Worm (Caenorhabditis elegans) whole organism, midembryonic: ENCODE measurements around the gene C37C3.12.

Experiments used
- T22C8.4 ChIP-seq: fragments of 200-800 bp; sonication (Bioruptor generic); IDR thresholded peaks from 2 replicates; pipeline ENCODE4 v1.3.6; 2022; ENCODE audit warnings: missing genetic modification characterization, missing compliant biosample characterization
- cog-1 ChIP-seq: sonication (generic microtip); optimal IDR thresholded peaks from 2 replicates; lab custom pipeline; 2016; ENCODE audit warnings: missing genetic modification characterization, missing compliant biosample characterization
- flt-1 ChIP-seq: fragments of 200-800 bp; sonication (Bioruptor generic); IDR thresholded peaks from 2 replicates; pipeline ENCODE4 v1.3.6; 2022; ENCODE audit warnings: missing genetic modification characterization, missing compliant biosample characterization
- klf-2 ChIP-seq: fragments of 200-800 bp; sonication (Bioruptor generic); conservative IDR thresholded peaks from 2 replicates; pipeline ENCODE4 v1.3.6; 2022; ENCODE audit warnings: missing genetic modification reagents, missing genetic modification characterization, missing compliant biosample characterization
- med-1 ChIP-seq: sonication (generic microtip); optimal IDR thresholded peaks from 2 replicates; lab custom pipeline; 2017; ENCODE audit warnings: missing genetic modification characterization, mild to moderate bottlenecking, missing compliant biosample characterization, antibody characterized with exemption, missing genetic modification reagents; ENCODE audit not compliant: insufficient read depth
- ref-1 ChIP-seq: fragments of 200-800 bp; sonication (Bioruptor generic); conservative IDR thresholded peaks from 2 replicates; pipeline ENCODE4 v1.3.6; 2022; ENCODE audit warnings: missing genetic modification reagents, missing genetic modification characterization, missing compliant biosample characterization
- tab-1 ChIP-seq: fragments of 200-800 bp; sonication (Bioruptor generic); IDR thresholded peaks from 2 replicates; pipeline ENCODE4 v1.3.6; 2022; ENCODE audit warnings: missing genetic modification characterization, missing compliant biosample characterization
- ztf-23 ChIP-seq: fragments of 200-800 bp; sonication (Bioruptor generic); IDR thresholded peaks from 2 replicates; pipeline ENCODE4 v1.3.6; 2022; ENCODE audit warnings: missing genetic modification reagents, missing genetic modification characterization, missing compliant biosample characterization
- ztf-29 ChIP-seq: fragments of 200-800 bp; sonication (Bioruptor generic); IDR thresholded peaks from 2 replicates; pipeline ENCODE4 v1.3.6; 2022; ENCODE audit warnings: missing genetic modification reagents, missing genetic modification characterization, missing compliant biosample characterization

The C37C3.12 gene

DNA sequence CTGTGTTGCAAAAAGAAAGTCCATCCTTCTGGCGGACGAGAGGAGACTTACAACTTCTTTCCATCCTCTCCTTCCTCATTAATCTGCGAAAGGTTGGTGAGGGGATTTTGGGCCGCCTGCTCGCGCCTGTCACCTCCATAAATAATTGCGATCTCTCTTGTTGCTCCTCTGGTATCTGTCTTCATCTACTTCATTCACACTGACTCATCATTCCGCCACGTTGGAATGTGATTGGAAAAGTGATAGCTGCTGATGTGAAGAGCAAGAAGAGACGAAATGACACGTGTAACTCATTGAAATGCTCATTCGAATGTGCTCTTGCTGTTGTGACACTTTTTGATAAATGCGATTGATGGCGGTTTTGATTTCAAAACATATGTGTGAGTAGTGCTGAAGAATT lies 16.7 kb downstream of the C37C3.12 start:
- TF ChIP-seq T22C8.4 (GFP tag; lab: Robert Waterston, UW) = no peak
- no peak for TF ChIP-seq ztf-29 (GFP tag; lab: Robert Waterston, UW)
- no peak for TF ChIP-seq ztf-23 (GFP tag; lab: Robert Waterston, UW)
- no peak for TF ChIP-seq med-1
- TF ChIP-seq flt-1 (GFP tag; lab: Robert Waterston, UW) = no peak
- TF ChIP-seq tab-1 (GFP tag; lab: Robert Waterston, UW) = no peak
- TF ChIP-seq klf-2 = no peak
- no peak for TF ChIP-seq ref-1 (GFP tag; lab: Robert Waterston, UW)
- TF ChIP-seq cog-1 (tag; lab: Kevin White, UChicago) = no peak

DNA sequence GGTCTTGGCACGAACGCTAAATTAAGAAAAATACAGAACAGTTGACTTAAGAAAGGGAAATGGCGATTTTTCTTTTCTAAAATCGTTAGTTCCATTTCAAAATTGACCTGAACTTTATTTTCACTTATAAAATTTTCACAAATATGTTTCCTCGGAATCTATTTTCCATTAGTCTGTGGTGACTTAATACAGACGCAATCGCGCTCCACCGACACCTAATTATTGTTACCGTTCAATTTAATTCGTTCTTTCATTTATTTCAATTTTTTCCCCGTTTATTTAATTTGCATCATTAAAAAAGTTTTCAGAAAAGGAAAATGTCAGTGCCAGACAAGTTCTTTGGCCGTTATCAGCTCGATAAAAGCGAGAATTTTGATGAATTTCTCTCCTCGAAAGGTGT lies 19.1 kb downstream of the C37C3.12 start, which contains the start of gene lbp-4:
lbp-4 (plus strand) TSS at position 309 of the 400 bp plus-strand sequence.
- no peak for TF ChIP-seq ref-1 (GFP tag; lab: Robert Waterston, UW)
- no peak for TF ChIP-seq cog-1 (tag; lab: Kevin White, UChicago)
- no peak for TF ChIP-seq T22C8.4 (GFP tag; lab: Robert Waterston, UW)
- no peak for TF ChIP-seq klf-2
- TF ChIP-seq ztf-29 (GFP tag; lab: Robert Waterston, UW) = no peak
- TF ChIP-seq tab-1 (GFP tag; lab: Robert Waterston, UW) = no peak
- TF ChIP-seq ztf-23 (GFP tag; lab: Robert Waterston, UW) = no peak
- TF ChIP-seq flt-1 (GFP tag; lab: Robert Waterston, UW) = no peak
- no peak for TF ChIP-seq med-1

DNA sequence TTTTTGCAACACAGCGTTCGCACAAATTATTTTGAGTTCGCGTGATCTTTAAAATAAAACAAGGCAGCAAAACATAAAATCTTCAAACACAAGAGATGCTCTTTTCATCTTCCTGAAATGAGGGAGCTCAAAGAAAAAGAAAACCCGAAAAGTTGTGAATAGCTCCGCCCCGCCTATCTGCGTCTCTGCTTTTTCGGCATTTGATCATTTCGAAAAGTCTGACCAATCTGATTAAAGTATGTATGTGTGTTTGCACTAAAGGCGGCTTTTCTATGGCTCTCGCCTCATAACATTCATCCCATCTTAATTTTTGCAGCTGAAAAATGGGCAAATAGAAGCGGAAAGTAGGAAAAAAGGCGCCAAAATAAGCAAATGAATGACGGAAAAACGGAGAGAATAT lies 19.8 kb downstream of the C37C3.12 start:
- no peak for TF ChIP-seq T22C8.4 (GFP tag; lab: Robert Waterston, UW)

DNA sequence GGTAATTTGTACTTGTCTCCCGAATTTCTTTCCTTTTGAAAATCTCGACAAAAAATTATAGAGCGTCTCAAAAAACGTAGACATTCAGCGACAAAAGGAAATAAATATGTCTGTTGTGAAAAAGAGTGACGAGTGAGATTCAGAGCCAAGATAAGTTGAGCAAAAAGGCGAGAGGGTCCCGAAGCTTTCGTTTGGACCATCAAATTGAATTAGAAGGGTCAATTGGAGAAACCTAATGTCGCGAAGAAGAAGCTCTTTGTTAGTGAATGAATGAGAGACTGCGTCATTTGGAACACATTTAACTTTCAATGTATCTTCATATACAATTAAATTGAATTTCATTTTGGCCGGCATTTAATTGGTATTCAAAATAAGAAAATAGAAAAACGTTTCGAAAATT lies 22.9 kb downstream of the C37C3.12 start:
- TF ChIP-seq klf-2 (no peak), cog-1 (tag; lab: Kevin White, UChicago) (no peak), ztf-29 (GFP tag; lab: Robert Waterston, UW) (no peak), ztf-23 (GFP tag; lab: Robert Waterston, UW) (no peak), ref-1 (GFP tag; lab: Robert Waterston, UW) (no peak), flt-1 (GFP tag; lab: Robert Waterston, UW) (no peak), T22C8.4 (GFP tag; lab: Robert Waterston, UW) (no peak), med-1 (no peak), tab-1 (GFP tag; lab: Robert Waterston, UW) (no peak)

DNA sequence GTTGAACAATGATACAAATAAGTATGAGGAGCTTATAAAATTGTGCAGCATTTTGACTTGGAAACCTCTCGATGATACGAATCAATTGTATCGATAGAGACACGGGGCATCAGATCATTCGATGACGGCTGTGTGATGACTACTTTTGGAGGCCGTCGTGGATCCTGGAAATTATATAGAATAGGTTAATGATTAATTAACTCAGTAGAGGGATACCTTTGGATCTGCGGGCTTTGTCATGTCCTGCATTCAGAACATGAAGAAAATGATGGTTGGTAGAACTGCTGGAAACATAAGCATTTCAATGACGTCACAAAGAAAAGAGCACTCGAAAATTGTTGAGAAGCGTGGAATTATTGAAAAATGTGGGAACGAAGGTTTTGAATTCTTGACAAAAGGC lies 24.8 kb downstream of the C37C3.12 start, which contains the start of gene ZK742.6:
ZK742.6 (minus strand) TSS at position 342 of the 400 bp plus-strand sequence.
- TF ChIP-seq T22C8.4 (GFP tag; lab: Robert Waterston, UW) = no peak
- no peak for TF ChIP-seq ztf-23 (GFP tag; lab: Robert Waterston, UW)
- no peak for TF ChIP-seq flt-1 (GFP tag; lab: Robert Waterston, UW)
- TF ChIP-seq klf-2 = no peak
- TF ChIP-seq ztf-29 (GFP tag; lab: Robert Waterston, UW) = no peak
- TF ChIP-seq cog-1 (tag; lab: Kevin White, UChicago) = no peak
- no peak for TF ChIP-seq tab-1 (GFP tag; lab: Robert Waterston, UW)
- TF ChIP-seq ref-1 (GFP tag; lab: Robert Waterston, UW) = no peak

DNA sequence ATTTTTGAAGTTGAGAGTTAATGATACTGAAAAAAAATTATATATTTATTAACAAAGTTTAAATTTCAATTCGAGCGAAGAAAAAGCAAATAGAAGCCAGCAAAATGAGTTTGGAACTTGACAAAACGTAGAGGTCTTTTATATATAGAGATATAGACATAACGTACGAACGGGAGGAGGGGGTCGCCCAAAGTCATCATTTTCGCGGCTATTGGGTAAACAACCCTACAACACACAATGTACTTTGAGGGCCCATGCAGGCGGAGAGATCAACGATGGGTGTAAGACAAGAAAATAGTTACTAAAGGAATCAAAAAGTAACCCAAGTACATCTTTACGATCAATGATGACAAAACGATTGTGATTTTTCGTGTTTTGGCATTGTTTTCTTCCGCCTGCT lies 27.6 kb downstream of the C37C3.12 start, which contains the start of gene ZK742.4:
ZK742.4 (minus strand) TSS at position 35 of the 400 bp plus-strand sequence.
- TF ChIP-seq tab-1 (GFP tag; lab: Robert Waterston, UW) = no peak

DNA sequence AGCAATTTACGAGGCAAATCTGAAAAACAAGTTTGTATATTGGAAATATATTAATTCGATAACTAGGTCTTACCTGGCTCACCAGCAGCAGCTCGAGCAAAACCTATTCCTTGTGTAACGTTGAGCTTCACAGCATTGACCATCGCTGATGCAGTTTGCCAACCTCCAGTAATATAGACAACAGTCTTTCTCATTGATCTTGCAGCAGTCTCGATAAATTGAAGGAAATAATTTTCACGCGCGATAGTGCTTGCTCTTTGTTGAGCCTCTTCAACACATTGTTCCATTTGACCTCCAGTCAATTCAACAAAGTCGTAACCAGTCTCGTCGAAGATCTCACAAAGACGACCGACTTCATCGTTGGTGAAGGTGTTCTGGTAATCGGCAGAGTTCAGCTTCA lies 28.8 kb downstream of the C37C3.12 start:
- no peak for TF ChIP-seq cog-1 (tag; lab: Kevin White, UChicago)
- no peak for TF ChIP-seq ztf-23 (GFP tag; lab: Robert Waterston, UW)
- TF ChIP-seq ztf-29 (GFP tag; lab: Robert Waterston, UW) = no peak
- no peak for TF ChIP-seq flt-1 (GFP tag; lab: Robert Waterston, UW)
- TF ChIP-seq T22C8.4 (GFP tag; lab: Robert Waterston, UW) = no peak
- no peak for TF ChIP-seq ref-1 (GFP tag; lab: Robert Waterston, UW)
- no peak for TF ChIP-seq tab-1 (GFP tag; lab: Robert Waterston, UW)
- TF ChIP-seq klf-2 = no peak
- no peak for TF ChIP-seq med-1

DNA sequence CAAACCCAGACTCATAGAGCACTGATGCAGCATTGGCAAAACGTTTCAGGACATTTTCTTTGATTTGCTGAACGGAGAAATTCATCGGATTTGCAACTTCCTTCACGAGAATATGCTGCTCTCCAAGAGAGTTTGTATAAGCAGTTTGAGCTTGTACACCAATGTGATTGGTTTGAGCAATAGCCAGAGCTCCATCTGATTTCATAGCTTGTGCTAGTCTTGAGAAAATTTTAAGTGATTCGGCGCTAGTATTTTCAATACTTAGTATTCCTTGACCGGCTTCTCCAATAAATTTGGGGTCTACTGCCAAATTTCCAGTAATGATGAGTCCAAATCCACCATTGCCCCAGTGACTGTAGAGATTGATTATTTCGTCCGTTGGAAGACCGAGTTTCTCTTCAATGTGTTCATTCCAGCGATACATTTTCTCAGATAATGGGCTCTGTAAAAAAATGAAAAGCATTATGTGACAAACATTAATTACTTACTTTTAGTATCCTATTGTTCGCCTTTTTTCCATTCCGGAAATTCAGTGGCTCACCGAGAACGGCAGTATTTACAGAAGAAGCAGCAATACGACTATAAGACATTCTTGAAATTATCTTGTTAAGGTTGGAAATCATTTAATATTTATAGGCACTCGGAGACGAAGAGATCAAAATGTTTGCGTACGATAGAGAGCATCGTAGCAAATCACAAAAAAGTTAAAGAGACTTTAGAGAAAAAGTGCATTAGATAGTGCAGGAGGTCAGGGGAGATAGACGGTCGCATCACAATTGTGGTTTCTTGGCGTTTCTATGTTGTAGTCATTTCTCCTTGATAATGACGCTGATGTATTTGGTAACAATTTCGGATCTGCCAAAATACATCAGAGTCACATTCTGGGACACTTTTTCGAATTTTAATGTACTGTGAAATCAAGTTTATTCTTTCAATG lies 29.8 kb downstream of the C37C3.12 start, which contains the start of gene ZK742.3:
ZK742.3 (minus strand) TSS at position 593 of the 937 bp plus-strand sequence.
- no peak for TF ChIP-seq ztf-23 (GFP tag; lab: Robert Waterston, UW)
- TF ChIP-seq klf-2 = no peak
- TF ChIP-seq cog-1 (tag; lab: Kevin White, UChicago) = no peak
- no peak for TF ChIP-seq tab-1 (GFP tag; lab: Robert Waterston, UW)
- no peak for TF ChIP-seq flt-1 (GFP tag; lab: Robert Waterston, UW)
- TF ChIP-seq T22C8.4 (GFP tag; lab: Robert Waterston, UW) = no peak
- no peak for TF ChIP-seq ref-1 (GFP tag; lab: Robert Waterston, UW)
- TF ChIP-seq med-1 = no peak
- no peak for TF ChIP-seq ztf-29 (GFP tag; lab: Robert Waterston, UW)

DNA sequence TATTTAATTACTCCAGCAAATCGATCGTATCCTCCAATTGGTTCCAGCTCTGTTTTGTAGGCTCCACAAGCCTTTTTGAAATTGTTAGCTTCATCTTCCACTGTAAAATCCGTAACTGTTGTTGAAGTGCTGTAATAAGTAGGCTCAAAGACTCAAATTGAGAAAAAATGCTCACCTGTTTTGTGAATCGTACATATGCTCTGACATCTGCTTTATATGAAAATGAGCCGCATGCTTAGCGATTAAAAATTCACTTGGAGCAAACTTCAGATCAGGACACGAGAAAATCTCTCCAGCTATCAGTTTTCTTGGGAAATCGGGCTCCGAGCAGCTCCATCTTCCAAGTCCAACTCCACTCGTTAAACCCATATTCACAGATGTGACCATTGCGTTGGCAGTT lies 30.9 kb downstream of the C37C3.12 start:
- no peak for TF ChIP-seq cog-1 (tag; lab: Kevin White, UChicago)
- TF ChIP-seq tab-1 (GFP tag; lab: Robert Waterston, UW) = no peak
- TF ChIP-seq ztf-23 (GFP tag; lab: Robert Waterston, UW) = no peak
- TF ChIP-seq klf-2 = no peak
- no peak for TF ChIP-seq ref-1 (GFP tag; lab: Robert Waterston, UW)
- TF ChIP-seq ztf-29 (GFP tag; lab: Robert Waterston, UW) = no peak
- no peak for TF ChIP-seq med-1
- no peak for TF ChIP-seq T22C8.4 (GFP tag; lab: Robert Waterston, UW)
- no peak for TF ChIP-seq flt-1 (GFP tag; lab: Robert Waterston, UW)
